Worm (Caenorhabditis elegans): ENCODE data around the gene F01G10.6.

- TF ChIP-seq F57A8.1 (GFP tag; optimal IDR thresholded peaks at IDR 0.05) (no peak), pha-4 (tag; optimal IDR thresholded peaks at IDR 0.05) (no peak), cebp-1 (GFP tag; IDR thresholded peaks at IDR 0.05) (no peak), cebp-1 (tag; optimal IDR thresholded peaks at IDR 0.05) (no peak), egrh-3 (GFP tag; IDR thresholded peaks at IDR 0.05) (no peak), hlh-12 (tag; optimal IDR thresholded peaks at IDR 0.05) (no peak), B0035.1 (tag; optimal IDR thresholded peaks at IDR 0.05) (no peak), Y56A3A.18 (GFP tag; IDR thresholded peaks at IDR 0.05) (no peak), mel-28 (tag; optimal IDR thresholded peaks at IDR 0.05; ENCODE audit: borderline replicate concordance) (no peak), cebp-2 (GFP tag; IDR thresholded peaks at IDR 0.05) (no peak), F55B11.4 (tag; optimal IDR thresholded peaks at IDR 0.05; ENCODE audit: borderline replicate concordance, insufficient read depth) (no peak), T26A5.8 (tag; optimal IDR thresholded peaks at IDR 0.05) (no peak)
These were observed 12.0 kb downstream of the F01G10.6 start for ce11 chrIV:10215393-10215792.

Data from whole organism, young adult.